Worm (Caenorhabditis elegans) whole organism, late embryonic: ENCODE measurements around the gene W06F12.2.

ENCODE experiments used
- C38D4.7 ChIP-seq: fragments of 200-800 bp; sonication (Bioruptor generic); optimal IDR thresholded peaks from 2 replicates; lab custom pipeline; 2018; ENCODE audit warnings: mild to moderate bottlenecking, missing genetic modification characterization, moderate library complexity, missing compliant biosample characterization
- ceh-22 ChIP-seq: sonication (generic microtip); optimal IDR thresholded peaks from 2 replicates; lab custom pipeline; 2017; ENCODE audit warnings: missing biosample characterization, missing genetic modification characterization
- ceh-24 ChIP-seq: sonication (generic microtip); optimal IDR thresholded peaks from 2 replicates; lab custom pipeline; 2016; ENCODE audit warnings: mild to moderate bottlenecking, missing genetic modification characterization, missing compliant biosample characterization
- dve-1 ChIP-seq: sonication (generic microtip); optimal IDR thresholded peaks from 2 replicates; lab custom pipeline; 2017; ENCODE audit warnings: antibody characterized with exemption, mild to moderate bottlenecking, missing genetic modification characterization, missing compliant biosample characterization
- elt-2 ChIP-seq: sonication (generic microtip); optimal IDR thresholded peaks from 2 replicates; lab custom pipeline; 2016; ENCODE audit warnings: missing genetic modification reagents, missing genetic modification characterization, missing compliant biosample characterization
- ets-4 ChIP-seq: sonication (generic microtip); optimal IDR thresholded peaks from 2 replicates; lab custom pipeline; 2016; ENCODE audit warnings: missing genetic modification characterization, missing compliant biosample characterization
- fkh-10 ChIP-seq: fragments of 150-350 bp; optimal IDR thresholded peaks from 2 replicates; lab custom pipeline; 2014; ENCODE audit warnings: missing biosample characterization, missing genetic modification reagents, missing genetic modification characterization
- lin-11 ChIP-seq: fragments of 200-800 bp; sonication (Bioruptor generic); optimal IDR thresholded peaks from 2 replicates; lab custom pipeline; 2018; ENCODE audit warnings: mild to moderate bottlenecking, missing genetic modification characterization, missing compliant biosample characterization
- nfya-1 ChIP-seq: sonication (generic microtip); optimal IDR thresholded peaks from 2 replicates; lab custom pipeline; 2017; ENCODE audit warnings: missing genetic modification characterization, mild to moderate bottlenecking, missing compliant biosample characterization, antibody characterized with exemption, moderate library complexity
- syd-9 ChIP-seq: sonication (generic microtip); optimal IDR thresholded peaks from 2 replicates; lab custom pipeline; 2016; ENCODE audit warnings: mild to moderate bottlenecking, missing genetic modification characterization, moderate library complexity, missing compliant biosample characterization
- ttx-3 ChIP-seq: sonication (generic microtip); optimal IDR thresholded peaks from 2 replicates; lab custom pipeline; 2016; ENCODE audit warnings: missing genetic modification reagents, missing genetic modification characterization, missing compliant biosample characterization

- TF ChIP-seq C38D4.7 (no peak), ceh-22 (no peak), nfya-1 (tag; lab: Kevin White, UChicago) (no peak), ceh-24 (no peak), dve-1 (no peak), elt-2 (tag; lab: Kevin White, UChicago) (peak; percentile 95), syd-9 (tag; lab: Kevin White, UChicago) (no peak), ttx-3 (no peak), fkh-10 (GFP tag; lab: Kevin White, UChicago) (no peak), lin-11 (tag; lab: Kevin White, UChicago) (no peak), ets-4 (no peak)
Measured at ce11 chrIII:13766704-13767323, 35.3 kb upstream of the W06F12.2 start.
